Fruit fly (Drosophila melanogaster) whole organism, embryonic: ENCODE measurements around the gene Usp10.

Experiments
- Abd-B ChIP-seq: fragments of 200-800 bp; sonication (Bioruptor generic); optimal IDR thresholded peaks from 2 replicates; lab custom pipeline; 2018; ENCODE audit warnings: missing biosample characterization, mild to moderate bottlenecking, missing genetic modification characterization, moderate library complexity
- CG10959 ChIP-seq: fragments of 200-800 bp; sonication (Bioruptor generic); IDR thresholded peaks from 2 replicates; pipeline ENCODE4 v1.3.6; 2022; ENCODE audit warnings: missing biosample characterization, missing genetic modification characterization
- CG1233 ChIP-seq: fragments of 200-800 bp; sonication (Bioruptor generic); optimal IDR thresholded peaks from 4 replicates; lab custom pipeline; 2018; ENCODE audit warnings: missing biosample characterization, mild to moderate bottlenecking, missing genetic modification characterization
- CG12744 ChIP-seq: fragments of 200-800 bp; sonication (Bioruptor generic); optimal IDR thresholded peaks from 2 replicates; lab custom pipeline; 2016; ENCODE audit warnings: missing biosample characterization, missing genetic modification characterization
- CG13123 ChIP-seq: fragments of 200-800 bp; sonication (Bioruptor generic); optimal IDR thresholded peaks from 2 replicates; lab custom pipeline; 2016; ENCODE audit warnings: missing biosample characterization, missing genetic modification characterization
- CG13296 ChIP-seq: fragments of 200-800 bp; sonication (Bioruptor generic); optimal IDR thresholded peaks from 3 replicates; lab custom pipeline; 2018; ENCODE audit warnings: missing biosample characterization, mild to moderate bottlenecking, missing genetic modification characterization
- CG14441 ChIP-seq: fragments of 200-800 bp; sonication (Bioruptor generic); IDR thresholded peaks from 2 replicates; pipeline ENCODE4 v1.3.6; 2022; ENCODE audit warnings: missing biosample characterization, missing genetic modification characterization
- CG14965 ChIP-seq: fragments of 200-800 bp; sonication (Bioruptor generic); optimal IDR thresholded peaks from 2 replicates; lab custom pipeline; 2016; ENCODE audit warnings: missing biosample characterization, missing genetic modification characterization, borderline replicate concordance
- CG15601 ChIP-seq: fragments of 200-800 bp; sonication (Bioruptor generic); optimal IDR thresholded peaks from 3 replicates; lab custom pipeline; 2019; ENCODE audit warnings: missing biosample characterization, mild to moderate bottlenecking, missing genetic modification characterization, moderate library complexity
- CG17385 ChIP-seq: fragments of 200-800 bp; sonication (Bioruptor generic); optimal IDR thresholded peaks from 3 replicates; lab custom pipeline; 2018; ENCODE audit warnings: missing biosample characterization, mild to moderate bottlenecking, missing genetic modification characterization
- CG2712 ChIP-seq: fragments of 200-800 bp; optimal IDR thresholded peaks from 3 replicates; lab custom pipeline; 2019; ENCODE audit warnings: missing biosample characterization, mild to moderate bottlenecking, missing genetic modification characterization, moderate library complexity
- CG30431 ChIP-seq: fragments of 200-800 bp; sonication (Bioruptor generic); optimal IDR thresholded peaks from 2 replicates; lab custom pipeline; 2017; ENCODE audit warnings: missing biosample characterization, missing genetic modification characterization
- CG32532 ChIP-seq: fragments of 200-800 bp; sonication (Bioruptor generic); IDR thresholded peaks from 2 replicates; pipeline ENCODE4 v1.3.6; 2022; ENCODE audit warnings: missing biosample characterization, missing genetic modification characterization
- CG4328 ChIP-seq: fragments of 200-800 bp; sonication (Bioruptor generic); optimal IDR thresholded peaks from 3 replicates; lab custom pipeline; 2017; ENCODE audit warnings: missing biosample characterization, missing genetic modification reagents, missing genetic modification characterization
- CG4404 ChIP-seq: fragments of 200-800 bp; sonication (Bioruptor generic); IDR thresholded peaks from 2 replicates; pipeline ENCODE4 v1.3.6; 2022; ENCODE audit warnings: missing biosample characterization, missing genetic modification characterization
- CG4820 ChIP-seq: fragments of 200-800 bp; sonication (Bioruptor generic); optimal IDR thresholded peaks from 3 replicates; lab custom pipeline; 2016; ENCODE audit warnings: missing biosample characterization, missing genetic modification characterization
- CG6689 ChIP-seq: fragments of 200-800 bp; sonication (Bioruptor generic); IDR thresholded peaks from 2 replicates; pipeline ENCODE4 v1.3.6; 2022; ENCODE audit warnings: missing biosample characterization, missing genetic modification characterization
- CG6765 ChIP-seq: fragments of 200-800 bp; sonication (Bioruptor generic); optimal IDR thresholded peaks from 3 replicates; lab custom pipeline; 2017; ENCODE audit warnings: missing biosample characterization, mild to moderate bottlenecking, missing genetic modification characterization
- CG7745 ChIP-seq: fragments of 200-800 bp; sonication (Bioruptor generic); optimal IDR thresholded peaks from 2 replicates; lab custom pipeline; 2018; ENCODE audit warnings: missing biosample characterization, mild to moderate bottlenecking, missing genetic modification characterization, moderate library complexity
- CG7786 ChIP-seq: fragments of 200-800 bp; sonication (Bioruptor generic); optimal IDR thresholded peaks from 2 replicates; lab custom pipeline; 2016; ENCODE audit warnings: missing biosample characterization, missing genetic modification characterization
- CG9609 ChIP-seq: fragments of 200-800 bp; sonication (Bioruptor generic); optimal IDR thresholded peaks from 3 replicates; lab custom pipeline; 2016; ENCODE audit warnings: missing biosample characterization, missing genetic modification characterization
- Dfd ChIP-seq, 2 experiments: fragments of >200 bp; optimal IDR thresholded peaks; 2 replicates each; lab custom pipeline; 2017; ENCODE audit warnings: missing biosample characterization in 2 of 2, missing genetic modification characterization in 2 of 2
- H15 ChIP-seq: fragments of 200-800 bp; sonication (Bioruptor generic); IDR thresholded peaks from 3 replicates; pipeline ENCODE4 v1.3.6; 2022; ENCODE audit warnings: missing biosample characterization, missing genetic modification characterization
- HLH4C ChIP-seq: fragments of 200-800 bp; sonication (Bioruptor generic); IDR thresholded peaks from 3 replicates; pipeline ENCODE4 v1.3.6; 2022; ENCODE audit warnings: missing biosample characterization, missing genetic modification characterization; ENCODE audit not compliant: partially characterized antibody
- Hmr ChIP-seq: fragments of 200-800 bp; sonication (Bioruptor generic); optimal IDR thresholded peaks from 3 replicates; lab custom pipeline; 2017; ENCODE audit warnings: mild to moderate bottlenecking, missing biosample characterization, missing genetic modification reagents, missing genetic modification characterization
- Lim3 ChIP-seq: fragments of 200-800 bp; sonication (Bioruptor generic); IDR thresholded peaks from 2 replicates; pipeline ENCODE4 v1.3.6; 2022; ENCODE audit warnings: missing biosample characterization, missing genetic modification characterization
- MESR4 ChIP-seq: fragments of 200-800 bp; sonication (Bioruptor generic); optimal IDR thresholded peaks from 2 replicates; lab custom pipeline; 2018; ENCODE audit warnings: missing biosample characterization, mild to moderate bottlenecking, missing genetic modification characterization, moderate library complexity
- Opbp ChIP-seq: fragments of 200-800 bp; sonication (Bioruptor generic); IDR thresholded peaks from 3 replicates; pipeline ENCODE4 v1.3.6; 2022; ENCODE audit warnings: missing biosample characterization, missing genetic modification characterization; ENCODE audit not compliant: partially characterized antibody
- Optix ChIP-seq: fragments of 200-800 bp; sonication (Bioruptor generic); IDR thresholded peaks from 3 replicates; pipeline ENCODE4 v1.3.6; 2022; ENCODE audit warnings: missing biosample characterization, missing genetic modification characterization
- Ssrp ChIP-seq: fragments of 200-800 bp; sonication (Bioruptor generic); optimal IDR thresholded peaks from 2 replicates; lab custom pipeline; 2018; ENCODE audit warnings: missing biosample characterization, mild to moderate bottlenecking, missing genetic modification characterization, moderate library complexity
- Xbp1 ChIP-seq: fragments of 200-800 bp; sonication (Bioruptor generic); optimal IDR thresholded peaks from 3 replicates; lab custom pipeline; 2016; ENCODE audit warnings: missing biosample characterization, mild to moderate bottlenecking, missing genetic modification characterization
- ac ChIP-seq: fragments of 200-800 bp; sonication (Bioruptor generic); optimal IDR thresholded peaks from 3 replicates; lab custom pipeline; 2017; ENCODE audit warnings: missing biosample characterization, mild to moderate bottlenecking, missing genetic modification characterization
- bcd ChIP-seq: fragments of 200-800 bp; sonication (Bioruptor generic); optimal IDR thresholded peaks from 2 replicates; lab custom pipeline; 2017; ENCODE audit warnings: missing biosample characterization, mild to moderate bottlenecking, missing genetic modification characterization
- chinmo ChIP-seq: fragments of 200-800 bp; sonication (Bioruptor generic); IDR thresholded peaks from 4 replicates; pipeline ENCODE4 v1.3.6; 2022; ENCODE audit warnings: missing biosample characterization, missing genetic modification characterization; ENCODE audit not compliant: partially characterized antibody
- danr ChIP-seq: fragments of 200-800 bp; sonication (Bioruptor generic); IDR thresholded peaks from 2 replicates; pipeline ENCODE4 v1.3.6; 2022; ENCODE audit warnings: missing biosample characterization, missing genetic modification characterization
- ftz-f1 ChIP-seq: fragments of 200-800 bp; sonication (Bioruptor generic); optimal IDR thresholded peaks from 2 replicates; lab custom pipeline; 2016; ENCODE audit warnings: missing biosample characterization, missing genetic modification characterization
- hkb ChIP-seq, 2 experiments: fragments of 200-800 bp in 1 of 2; fragments of >200 bp in 1 of 2; sonication (Bioruptor generic) in 1 of 2; IDR thresholded peaks in 1 of 2; optimal IDR thresholded peaks in 1 of 2; 2 replicates each; pipeline versions ENCODE4 v1.3.6 to Lab custom; 2017 to 2022; ENCODE audit warnings: missing biosample characterization in 1 of 2, missing genetic modification characterization in 1 of 2
- klu ChIP-seq: fragments of 200-800 bp; sonication (Bioruptor generic); IDR thresholded peaks from 2 replicates; pipeline ENCODE4 v1.3.6; 2022; ENCODE audit warnings: missing biosample characterization, missing genetic modification characterization
- org-1 ChIP-seq: fragments of 200-800 bp; sonication (Bioruptor generic); optimal IDR thresholded peaks from 2 replicates; lab custom pipeline; 2017; ENCODE audit warnings: missing biosample characterization, missing genetic modification characterization
- pan ChIP-seq, 4 experiments: fragments of >200 bp in 3 of 4; fragments of 200-800 bp in 1 of 4; sonication (Bioruptor generic) in 1 of 4; optimal IDR thresholded peaks in 3 of 4; IDR thresholded peaks in 1 of 4; 2 replicates each; pipeline versions ENCODE4 v1.3.6 to Lab custom; 2017 to 2022; ENCODE audit warnings: missing biosample characterization in 2 of 4, missing genetic modification characterization in 2 of 4, mixed read lengths in 1 of 4
- pum ChIP-seq: fragments of 200-800 bp; sonication (Bioruptor generic); optimal IDR thresholded peaks from 2 replicates; lab custom pipeline; 2016; ENCODE audit warnings: missing biosample characterization, missing genetic modification characterization
- pzg ChIP-seq: fragments of 200-800 bp; sonication (Bioruptor generic); optimal IDR thresholded peaks from 3 replicates; lab custom pipeline; 2018; ENCODE audit warnings: missing biosample characterization, mild to moderate bottlenecking, missing genetic modification characterization, moderate library complexity
- row ChIP-seq: fragments of 200-800 bp; sonication (Bioruptor generic); IDR thresholded peaks from 3 replicates; pipeline ENCODE4 v1.3.6; 2022; ENCODE audit warnings: missing biosample characterization, missing genetic modification characterization
- sens ChIP-seq: fragments of 200-800 bp; sonication (Bioruptor generic); peaks from one replicate; lab custom pipeline; 2016; ENCODE audit warnings: missing biosample characterization, missing genetic modification characterization
- sr ChIP-seq: fragments of 200-800 bp; sonication (Bioruptor generic); IDR thresholded peaks from 3 replicates; pipeline ENCODE4 v1.3.6; 2022; ENCODE audit warnings: missing biosample characterization, missing genetic modification characterization
- tll ChIP-seq, 2 experiments: fragments of 200-800 bp in 1 of 2; fragments of >200 bp in 1 of 2; sonication (Bioruptor generic) in 1 of 2; optimal IDR thresholded peaks; 2 replicates each; lab custom pipeline; 2017 to 2019; ENCODE audit warnings: missing biosample characterization in 2 of 2, missing genetic modification characterization in 2 of 2, mild to moderate bottlenecking in 1 of 2, moderate library complexity in 1 of 2
- vvl ChIP-seq: fragments of 200-800 bp; sonication (Bioruptor generic); IDR thresholded peaks from 2 replicates; pipeline ENCODE4 v1.3.6; 2022; ENCODE audit warnings: missing biosample characterization, missing genetic modification characterization

The Usp10 gene

dm6 chr3L:832897-833857 is 38.5 kb upstream of the Usp10 start, which contains the start of gene Sf3b3 (continued):
- TF ChIP-seq CG7745 (tag; lab: Kevin White, UChicago) (no peak), CG2712 (tag; lab: Kevin White, UChicago) (peak; percentile 46), CG6765 (GFP tag; lab: Kevin White, UChicago) (no peak), Dfd (GFP tag; optimal IDR thresholded peaks at IDR 0.05; lab: Kevin White, UChicago) (no peak), pum (GFP tag; lab: Kevin White, UChicago) (no peak), CG15601 (tag; lab: Kevin White, UChicago) (no peak), hkb (optimal IDR thresholded peaks at IDR 0.05; lab: Kevin White, UChicago) (no peak), hkb (GFP tag; IDR thresholded peaks at IDR 0.05; lab: Robert Waterston, UW) (0 out of 2 replicates have a peak, but pooled peaks have one; percentile 22), CG13123 (GFP tag; lab: Kevin White, UChicago) (no peak), CG13296 (GFP tag; lab: Kevin White, UChicago) (no peak), sr (GFP tag; lab: Robert Waterston, UW) (no peak), Ssrp (no peak), CG14965 (GFP tag; lab: Kevin White, UChicago) (no peak), CG4404 (GFP tag; lab: Robert Waterston, UW) (0 out of 2 replicates have a peak, but pooled peaks have one; percentile 16), CG14441 (GFP tag; lab: Robert Waterston, UW) (no peak), Lim3 (no peak), Abd-B (GFP tag; lab: Kevin White, UChicago) (no peak), CG9609 (GFP tag; lab: Kevin White, UChicago) (no peak), org-1 (GFP tag; lab: Kevin White, UChicago) (no peak), Xbp1 (GFP tag; lab: Kevin White, UChicago) (no peak), ac (GFP tag; lab: Kevin White, UChicago) (no peak), klu (GFP tag; lab: Robert Waterston, UW) (no peak), vvl (0 out of 2 replicates have a peak, but pooled peaks have one; percentile 36), chinmo (GFP tag; lab: Robert Waterston, UW) (0 out of 4 replicates have a peak, but pooled peaks have one; percentile 10), Opbp (peak; percentile 76; the same call in 2 of the 3 replicates), CG12744 (no peak), MESR4 (GFP tag; lab: Kevin White, UChicago) (peak; percentile 74), bcd (GFP tag; lab: Kevin White, UChicago) (no peak), HLH4C (GFP tag; lab: Robert Waterston, UW) (peak; percentile 48; the same call in 2 of the 3 replicates), CG6689 (GFP tag; lab: Robert Waterston, UW) (no peak), CG4328 (GFP tag; lab: Kevin White, UChicago) (no peak), CG4820 (no peak), tll (GFP tag; optimal IDR thresholded peaks at IDR 0.05; lab: Kevin White, UChicago) (no peak), pzg (GFP tag; lab: Kevin White, UChicago) (peak; percentile 49), ftz-f1 (no peak), row (GFP tag; lab: Robert Waterston, UW) (peak; percentile 64), CG7786 (no peak), pan (optimal IDR thresholded peaks at IDR 0.05; lab: Kevin White, UChicago) (no peak), pan (GFP tag; optimal IDR thresholded peaks at IDR 0.05 in 1 of 2, IDR thresholded peaks at IDR 0.05 in 1 of 2) (peak in 1 of 2 experiments; percentile 6), danr (GFP tag; lab: Robert Waterston, UW) (no peak), CG10959 (no peak), H15 (no peak), CG30431 (GFP tag; lab: Kevin White, UChicago) (no peak), Optix (GFP tag; lab: Robert Waterston, UW) (no peak), Hmr (no peak), CG17385 (GFP tag; lab: Kevin White, UChicago) (no peak), CG32532 (GFP tag; lab: Robert Waterston, UW) (peak; percentile 35; the same call in 1 of the 2 replicates), sens (GFP tag; lab: Kevin White, UChicago) (peak; percentile 91), CG1233 (peak; percentile 22)
